Fruit fly (Drosophila melanogaster): ENCODE data around the gene dac.

The dac gene

DNA sequence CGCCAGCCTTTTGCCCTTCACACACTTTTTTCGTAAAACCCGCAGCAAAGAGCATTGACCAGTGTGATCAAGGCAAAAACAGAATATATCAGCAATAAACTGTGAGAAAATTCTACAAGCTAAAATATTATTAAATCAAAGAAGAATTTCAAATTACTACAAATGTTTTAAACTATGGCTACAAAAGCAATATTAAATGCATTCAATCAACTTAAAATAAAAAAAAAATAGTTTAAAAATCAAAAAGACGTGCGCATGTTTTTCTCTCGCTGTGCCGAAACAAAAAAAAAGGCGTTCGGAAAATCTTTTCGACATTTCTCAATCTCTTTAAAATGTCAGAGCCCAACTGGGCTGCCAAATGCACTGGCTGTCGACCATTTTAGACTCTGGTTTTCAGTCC is 12.3 kb upstream of the dac start (continued):
- no peak for TF ChIP-seq CG6765 (GFP tag; optimal IDR thresholded peaks at IDR 0.05)
- peak; percentile 35; the same call in 1 of the 3 replicates for TF ChIP-seq zfh1 (GFP tag; IDR thresholded peaks at IDR 0.05)
- TF ChIP-seq CG7839 (tag; optimal IDR thresholded peaks at IDR 0.05): peak; percentile 51
- TF ChIP-seq CG6813 (GFP tag; optimal IDR thresholded peaks at IDR 0.05): no peak
- TF ChIP-seq tio (GFP tag; optimal IDR thresholded peaks at IDR 0.05): peak; percentile 30
- TF ChIP-seq Neu2 (GFP tag; optimal IDR thresholded peaks at IDR 0.05; ENCODE audit: borderline replicate concordance): no peak
- no peak for TF ChIP-seq CG12071 (GFP tag; optimal IDR thresholded peaks at IDR 0.05)
- TF ChIP-seq CG11504 (tag; optimal IDR thresholded peaks at IDR 0.05): peak; percentile 16
- TF ChIP-seq CG4424 (GFP tag; optimal IDR thresholded peaks at IDR 0.05): peak; percentile 38
- TF ChIP-seq ind (GFP tag; optimal IDR thresholded peaks at IDR 0.05): peak; percentile 5
- 0 out of 2 replicates have a peak, but pooled peaks have one; percentile 33 for TF ChIP-seq CG7372 (GFP tag; IDR thresholded peaks at IDR 0.05)
- no peak for TF ChIP-seq fd64A (GFP tag; optimal IDR thresholded peaks at IDR 0.05)
- TF ChIP-seq Blimp-1 (GFP tag; optimal IDR thresholded peaks at IDR 0.05): peak; percentile 49
- peak; percentile 14 for TF ChIP-seq CG13624 (GFP tag; optimal IDR thresholded peaks at IDR 0.05)
- TF ChIP-seq CG10979 (tag; optimal IDR thresholded peaks at IDR 0.05): peak; percentile 8
- TF ChIP-seq Asciz (GFP tag; optimal IDR thresholded peaks at IDR 0.05): peak; percentile 32
- peak; percentile 51 for TF ChIP-seq esg (GFP tag; conservative IDR thresholded peaks at IDR 0.05)
- peak; percentile 29; the same call in 1 of the 3 replicates for TF ChIP-seq CG14050 (GFP tag; IDR thresholded peaks at IDR 0.05)
- TF ChIP-seq CG31388 (GFP tag; optimal IDR thresholded peaks at IDR 0.05): no peak
- peak; percentile 54 for TF ChIP-seq CG10366 (GFP tag; IDR thresholded peaks at IDR 0.05)
- peak; percentile 26 for TF ChIP-seq unpg (GFP tag; optimal IDR thresholded peaks at IDR 0.05)
- 0 out of 2 replicates have a peak, but pooled peaks have one; percentile 38 for TF ChIP-seq Ptx1 (GFP tag; IDR thresholded peaks at IDR 0.05)
- TF ChIP-seq CG2120 (GFP tag; optimal IDR thresholded peaks at IDR 0.05): peak; percentile 25
- peak; percentile 46; the same call in 1 of the 2 replicates for TF ChIP-seq CG6689 (GFP tag; IDR thresholded peaks at IDR 0.05)
- no peak for TF ChIP-seq tin (GFP tag; optimal IDR thresholded peaks at IDR 0.05)
- no peak for TF ChIP-seq CG34376 (GFP tag; optimal IDR thresholded peaks at IDR 0.05)
- TF ChIP-seq stc (GFP tag; IDR thresholded peaks at IDR 0.05): peak; percentile 49; the same call in 1 of the 2 replicates
- no peak for TF ChIP-seq jumu (GFP tag; optimal IDR thresholded peaks at IDR 0.05)
- TF ChIP-seq CG11695 (GFP tag; IDR thresholded peaks at IDR 0.05): peak; percentile 54; the same call in 1 of the 3 replicates
- peak; percentile 61; the same call in 2 of the 3 replicates for TF ChIP-seq row (GFP tag; IDR thresholded peaks at IDR 0.05)
- TF ChIP-seq lab (GFP tag; optimal IDR thresholded peaks at IDR 0.05): peak; percentile 14
- TF ChIP-seq phol (tag; optimal IDR thresholded peaks at IDR 0.05): peak; percentile 34
- no peak for TF ChIP-seq CG10321 (GFP tag; IDR thresholded peaks at IDR 0.05)
- TF ChIP-seq Med (GFP tag): peak; percentile 46
- 0 out of 3 replicates have a peak, but pooled peaks have one; percentile 9 for TF ChIP-seq CG34422 (GFP tag; IDR thresholded peaks at IDR 0.05)
- TF ChIP-seq ken (GFP tag; IDR thresholded peaks at IDR 0.05): 0 out of 3 replicates have a peak, but pooled peaks have one; percentile 37
- peak; percentile 24 for TF ChIP-seq D19A (tag; optimal IDR thresholded peaks at IDR 0.05)
- TF ChIP-seq nmo (GFP tag; optimal IDR thresholded peaks at IDR 0.05): peak; percentile 29
- peak; percentile 34; the same call in 1 of the 2 replicates for TF ChIP-seq CG9932 (GFP tag; IDR thresholded peaks at IDR 0.05)
- no peak for TF ChIP-seq CG11085 (GFP tag; IDR thresholded peaks at IDR 0.05)
- no peak for TF ChIP-seq amos (GFP tag; IDR thresholded peaks at IDR 0.05; ENCODE audit: partially characterized antibody)
- TF ChIP-seq fd3F (GFP tag; optimal IDR thresholded peaks at IDR 0.05): peak; percentile 42
- TF ChIP-seq fd96Cb (tag; optimal IDR thresholded peaks at IDR 0.05): peak; percentile 21
- TF ChIP-seq gem (tag; optimal IDR thresholded peaks at IDR 0.05): peak; percentile 52
- TF ChIP-seq Sox102F (GFP tag; optimal IDR thresholded peaks at IDR 0.05): peak; percentile 59
- no peak for TF ChIP-seq p53 (GFP tag; optimal IDR thresholded peaks at IDR 0.05)
- peak; percentile 66 for TF ChIP-seq Xrp1 (GFP tag; IDR thresholded peaks at IDR 0.05)
- TF ChIP-seq az2 (GFP tag; optimal IDR thresholded peaks at IDR 0.05): peak; percentile 14
- TF ChIP-seq shn (GFP tag; optimal IDR thresholded peaks at IDR 0.05): no peak
- peak; percentile 14 for TF ChIP-seq Sox100B (GFP tag; optimal IDR thresholded peaks at IDR 0.05)

Data from whole organism, embryonic.